Worm (Caenorhabditis elegans) whole organism, L4/young adult: ENCODE results near the gene srab-6.

Source experiments
- W03F9.2 ChIP-seq: fragments of 150-350 bp; optimal IDR thresholded peaks from 2 replicates; lab custom pipeline; 2014; ENCODE audit warnings: missing biosample characterization, missing genetic modification characterization
- dao-5 ChIP-seq: sonication (generic microtip); optimal IDR thresholded peaks from 2 replicates; lab custom pipeline; 2016; ENCODE audit warnings: missing genotype, missing genetic modification characterization, moderate library complexity, missing compliant biosample characterization
- him-1 ChIP-seq: sonication (generic microtip); optimal IDR thresholded peaks from 2 replicates; lab custom pipeline; 2016; ENCODE audit warnings: missing genotype, missing genetic modification reagents, missing genetic modification characterization, missing compliant biosample characterization

DNA sequence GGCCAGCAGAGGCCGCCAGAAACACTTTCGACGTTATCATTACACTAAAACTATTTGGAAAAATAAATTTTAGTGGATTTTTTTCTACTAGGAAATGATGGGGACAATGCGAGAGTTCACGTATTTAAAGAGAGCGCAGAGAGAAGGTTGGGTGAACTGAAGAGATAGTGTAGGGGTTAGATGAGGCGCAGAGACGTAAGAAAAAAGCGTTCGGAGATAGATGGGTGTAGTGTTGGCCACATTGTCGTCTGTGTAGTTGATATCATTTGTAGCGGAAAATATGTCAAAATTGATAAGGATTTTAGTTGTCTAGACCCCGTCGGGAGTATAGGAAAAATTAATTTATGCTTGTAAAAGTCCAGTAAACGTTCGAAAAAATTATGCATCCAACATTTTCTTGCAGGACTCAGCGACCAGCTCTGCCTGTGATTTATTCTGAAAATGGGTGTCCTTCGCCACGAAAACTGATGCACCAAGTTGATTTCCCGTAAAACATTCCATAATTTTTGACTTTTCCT lies 41.4 kb upstream of the srab-6 start, which contains the start of the genes Y73C8B.3 and Y73C8B.9:
- TF ChIP-seq him-1, result no peak
- TF ChIP-seq W03F9.2, result no peak
- no peak for TF ChIP-seq dao-5 (tag; lab: Kevin White, UChicago)
